Worm (Caenorhabditis elegans): Measurements from ENCODE around the gene F20B6.9.
"Not testable (repeated sequence)": the region's sequence is repeated elsewhere in the genome, so short reads cannot be mapped to it uniquely, and the experiment has no call there.

Gene F20B6.9

DNA sequence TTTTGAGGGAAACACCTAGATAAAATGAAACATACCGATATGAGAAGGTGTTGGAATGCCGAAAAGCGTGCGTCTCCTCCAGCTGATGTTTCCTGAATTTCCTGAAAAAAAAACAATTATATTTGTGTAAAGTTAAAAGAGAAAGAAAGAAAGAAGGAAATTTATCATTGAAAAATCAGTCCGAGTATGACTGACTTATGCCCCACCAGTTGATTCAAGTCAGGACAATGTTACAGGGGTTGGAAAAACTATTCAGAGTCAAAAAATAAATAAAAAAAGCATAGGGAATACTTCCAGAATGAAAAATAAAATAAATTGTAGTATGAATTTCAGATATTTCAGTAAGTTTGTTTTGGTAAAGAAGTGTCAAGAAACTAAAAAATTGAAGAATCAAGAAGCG is at the start of gene F20B6.9:
Gene F20B6.9, minus strand, starts transcription at position 101 of the 400 bp plus-strand sequence.
- not testable (repeated sequence) for TF ChIP-seq nhr-10, nhr-12, lsy-2 (tag; optimal IDR thresholded peaks at IDR 0.05)

- TF ChIP-seq Y55F3AM.14 (GFP tag; optimal IDR thresholded peaks at IDR 0.05) (no peak), zag-1 (tag; optimal IDR thresholded peaks at IDR 0.05) (no peak), unc-62 (GFP tag; optimal IDR thresholded peaks at IDR 0.05) (no peak), ceh-82 (tag; optimal IDR thresholded peaks at IDR 0.05) (no peak), fos-1 (tag; optimal IDR thresholded peaks at IDR 0.05) (no peak), blmp-1 (tag; optimal IDR thresholded peaks at IDR 0.05; ENCODE audit: insufficient read depth) (no peak), nhr-6 (tag; optimal IDR thresholded peaks at IDR 0.05) (no peak), nhr-25 (tag; optimal IDR thresholded peaks at IDR 0.05) (no peak), nhr-23 (tag; optimal IDR thresholded peaks at IDR 0.05) (no peak), R02D3.7 (tag; optimal IDR thresholded peaks at IDR 0.05) (no peak), aly-2 (tag; optimal IDR thresholded peaks at IDR 0.05) (no peak), nhr-10 (tag; optimal IDR thresholded peaks at IDR 0.05) (no peak), unc-55 (GFP tag; optimal IDR thresholded peaks at IDR 0.05) (no peak), gmeb-1 (tag; optimal IDR thresholded peaks at IDR 0.05) (no peak), nhr-77 (tag; optimal IDR thresholded peaks at IDR 0.05) (no peak), mab-5 (tag; optimal IDR thresholded peaks at IDR 0.05) (no peak), alr-1 (tag; optimal IDR thresholded peaks at IDR 0.05) (no peak), elt-3 (tag; optimal IDR thresholded peaks at IDR 0.05) (no peak)
Measured at ce11 chrX:4256761-4257160, 49.5 kb upstream of the F20B6.9 start, which contains the start of gene srv-6. Gene srv-6, plus strand, starts transcription at chrX:4257061.

DNA sequence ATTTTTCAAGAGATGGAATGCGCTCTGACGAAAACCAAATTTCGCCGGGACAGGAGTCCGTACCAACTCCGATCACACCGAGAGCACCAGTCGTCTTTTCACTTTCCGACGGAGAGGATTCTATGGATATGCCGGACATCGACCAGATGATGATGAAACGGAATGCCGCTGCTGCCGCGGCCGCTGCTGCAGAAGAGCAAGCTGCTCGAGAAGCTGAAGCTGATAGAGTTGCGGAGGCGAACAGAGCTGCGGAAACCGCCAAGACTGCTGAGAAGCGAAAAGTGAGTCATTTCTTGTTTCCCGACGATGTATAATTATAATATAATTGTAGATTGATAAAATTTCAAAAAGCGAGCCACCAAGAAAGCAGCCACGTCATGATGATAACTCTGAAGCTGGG is 48.1 kb upstream of the F20B6.9 start:
- no peak for TF ChIP-seq R02D3.7 (tag; optimal IDR thresholded peaks at IDR 0.05)
- no peak for TF ChIP-seq nhr-12 (tag; optimal IDR thresholded peaks at IDR 0.05)
- no peak for TF ChIP-seq ztf-1 (GFP tag; conservative IDR thresholded peaks at IDR 0.05)
- TF ChIP-seq sma-3 (GFP tag; optimal IDR thresholded peaks at IDR 0.05), result no peak
- TF ChIP-seq nhr-237 (tag; optimal IDR thresholded peaks at IDR 0.05), result no peak
- no peak for TF ChIP-seq mbf-1 (tag; optimal IDR thresholded peaks at IDR 0.05)
- TF ChIP-seq nhr-11 (tag; optimal IDR thresholded peaks at IDR 0.05), result no peak
- TF ChIP-seq nhr-129 (tag; optimal IDR thresholded peaks at IDR 0.05), result no peak
- no peak for TF ChIP-seq skn-1 (tag; optimal IDR thresholded peaks at IDR 0.05)
- no peak for TF ChIP-seq crh-2 (tag; optimal IDR thresholded peaks at IDR 0.05)
- TF ChIP-seq ZK546.5 (tag; optimal IDR thresholded peaks at IDR 0.05), result no peak
- no peak for TF ChIP-seq aly-2 (tag; optimal IDR thresholded peaks at IDR 0.05)
- TF ChIP-seq lin-39 (tag; optimal IDR thresholded peaks at IDR 0.05), result no peak
- no peak for TF ChIP-seq mab-5 (tag; optimal IDR thresholded peaks at IDR 0.05)
- TF ChIP-seq lsy-2 (tag; optimal IDR thresholded peaks at IDR 0.05), result no peak
- TF ChIP-seq ama-1 (optimal IDR thresholded peaks at IDR 0.05), result no peak

- TF ChIP-seq unc-55 (GFP tag; optimal IDR thresholded peaks at IDR 0.05) (peak; percentile 7), fos-1 (tag; optimal IDR thresholded peaks at IDR 0.05) (peak; percentile 27), nhr-12 (tag; optimal IDR thresholded peaks at IDR 0.05) (no peak), mdl-1 (tag; optimal IDR thresholded peaks at IDR 0.05) (no peak), Y55F3AM.14 (GFP tag; optimal IDR thresholded peaks at IDR 0.05) (no peak), zag-1 (tag; optimal IDR thresholded peaks at IDR 0.05) (no peak), mab-5 (tag; optimal IDR thresholded peaks at IDR 0.05) (no peak), unc-39 (tag; optimal IDR thresholded peaks at IDR 0.05) (no peak), gmeb-1 (tag; optimal IDR thresholded peaks at IDR 0.05) (no peak), skn-1 (tag; optimal IDR thresholded peaks at IDR 0.05) (no peak), lin-13 (GFP tag; optimal IDR thresholded peaks at IDR 0.05) (no peak), elt-1 (tag; optimal IDR thresholded peaks at IDR 0.05) (no peak), nhr-6 (tag; optimal IDR thresholded peaks at IDR 0.05) (no peak), mbf-1 (tag; optimal IDR thresholded peaks at IDR 0.05) (no peak), sma-9 (GFP tag; optimal IDR thresholded peaks at IDR 0.05) (no peak), sma-9 (tag; optimal IDR thresholded peaks at IDR 0.05) (no peak), lsy-2 (tag; optimal IDR thresholded peaks at IDR 0.05) (peak in 1 of 2 experiments; percentile 50), C34F6.9 (tag; optimal IDR thresholded peaks at IDR 0.05) (peak; percentile 22), nhr-129 (tag; optimal IDR thresholded peaks at IDR 0.05) (peak; percentile 50), dmd-4 (tag; optimal IDR thresholded peaks at IDR 0.05) (no peak), nhr-21 (tag; optimal IDR thresholded peaks at IDR 0.05) (no peak), snpc-4 (tag; optimal IDR thresholded peaks at IDR 0.05) (no peak), ztf-1 (GFP tag; conservative IDR thresholded peaks at IDR 0.05) (no peak), ztf-4 (tag; optimal IDR thresholded peaks at IDR 0.05) (no peak), crh-2 (tag; optimal IDR thresholded peaks at IDR 0.05) (peak; percentile 54), aly-2 (tag; optimal IDR thresholded peaks at IDR 0.05) (no peak)
Measured at ce11 chrX:4254782-4255181, 47.5 kb upstream of the F20B6.9 start, which contains the start of gene taf-11.1. Gene taf-11.1, plus strand, starts transcription at chrX:4255170.
